Worm (Caenorhabditis elegans) whole organism, mixed stage, embryonic: ENCODE data around the gene pes-23.

Source experiments
- M03D4.4 ChIP-seq: sonication (generic microtip); optimal IDR thresholded peaks from 2 replicates; lab custom pipeline; 2017; ENCODE audit warnings: mild to moderate bottlenecking, missing genetic modification characterization, missing compliant biosample characterization
- bed-3 ChIP-seq: fragments of 200-800 bp; sonication (Bioruptor generic); optimal IDR thresholded peaks from 3 replicates; lab custom pipeline; 2018; ENCODE audit warnings: mild to moderate bottlenecking, missing genetic modification characterization, moderate library complexity, missing compliant biosample characterization
- blmp-1 ChIP-seq: fragments of 150-350 bp; optimal IDR thresholded peaks from 2 replicates; lab custom pipeline; 2014; ENCODE audit warnings: missing biosample characterization, missing genetic modification characterization
- ceh-39 ChIP-seq: fragments of 150-350 bp; optimal IDR thresholded peaks from 2 replicates; lab custom pipeline; 2014; ENCODE audit warnings: missing biosample characterization, missing genetic modification characterization
- ceh-43 ChIP-seq: fragments of 200-800 bp; sonication (Bioruptor generic); optimal IDR thresholded peaks from 2 replicates; lab custom pipeline; 2018; ENCODE audit warnings: mild to moderate bottlenecking, missing genetic modification characterization, moderate library complexity, missing compliant biosample characterization
- ceh-83 ChIP-seq: fragments of 200-800 bp; sonication (Bioruptor generic); optimal IDR thresholded peaks from 2 replicates; lab custom pipeline; 2018; ENCODE audit warnings: mild to moderate bottlenecking, missing genetic modification characterization, missing compliant biosample characterization
- ces-1 ChIP-seq: fragments of 150-350 bp; optimal IDR thresholded peaks from 2 replicates; lab custom pipeline; 2014; ENCODE audit warnings: missing biosample characterization, missing genetic modification reagents, missing genetic modification characterization
- cnd-1 ChIP-seq: fragments of 200-800 bp; sonication (Bioruptor generic); optimal IDR thresholded peaks from 2 replicates; lab custom pipeline; 2018; ENCODE audit warnings: mild to moderate bottlenecking, missing genetic modification characterization, missing compliant biosample characterization
- elt-1 ChIP-seq: sonication (generic microtip); optimal IDR thresholded peaks from 2 replicates; lab custom pipeline; 2017; ENCODE audit warnings: missing genetic modification characterization, mild to moderate bottlenecking, missing compliant biosample characterization, antibody characterized with exemption, moderate library complexity, borderline replicate concordance; ENCODE audit not compliant: insufficient read depth
- flh-1 ChIP-seq: fragments of 200-800 bp; sonication (Bioruptor generic); optimal IDR thresholded peaks from 2 replicates; lab custom pipeline; 2018; ENCODE audit warnings: mild to moderate bottlenecking, missing genetic modification characterization, moderate library complexity, missing compliant biosample characterization
- ham-2 ChIP-seq: fragments of 200-800 bp; sonication (Bioruptor generic); optimal IDR thresholded peaks from 2 replicates; lab custom pipeline; 2018; ENCODE audit warnings: mild to moderate bottlenecking, missing genetic modification characterization, missing compliant biosample characterization
- hlh-1 ChIP-seq: fragments of 150-350 bp; optimal IDR thresholded peaks from 2 replicates; lab custom pipeline; 2014; ENCODE audit warnings: missing biosample characterization, missing genetic modification reagents, missing genetic modification characterization
- lsy-2 ChIP-seq: fragments of 150-350 bp; optimal IDR thresholded peaks from 2 replicates; lab custom pipeline; 2014; ENCODE audit warnings: missing biosample characterization, missing genetic modification characterization
- mep-1 ChIP-seq: fragments of 150-350 bp; optimal IDR thresholded peaks from 2 replicates; lab custom pipeline; 2017; ENCODE audit warnings: missing biosample characterization, missing genetic modification reagents, missing genetic modification characterization, inconsistent platforms
- mls-2 ChIP-seq: sonication (generic microtip); optimal IDR thresholded peaks from 2 replicates; lab custom pipeline; 2016; ENCODE audit warnings: mild to moderate bottlenecking, missing genetic modification characterization, moderate library complexity, missing compliant biosample characterization
- nhr-12 ChIP-seq: fragments of 150-350 bp; optimal IDR thresholded peaks from 2 replicates; lab custom pipeline; 2014; ENCODE audit warnings: missing biosample characterization, missing genetic modification characterization
- nhr-2 ChIP-seq: fragments of 150-350 bp; optimal IDR thresholded peaks from 2 replicates; lab custom pipeline; 2014; ENCODE audit warnings: missing biosample characterization, missing genetic modification characterization
- nhr-237 ChIP-seq: fragments of 150-350 bp; optimal IDR thresholded peaks from 2 replicates; lab custom pipeline; 2014; ENCODE audit warnings: missing biosample characterization, missing genetic modification characterization
- nhr-28 ChIP-seq: fragments of 150-350 bp; optimal IDR thresholded peaks from 2 replicates; lab custom pipeline; 2014; ENCODE audit warnings: missing biosample characterization, missing genetic modification characterization
- pha-4 ChIP-seq: fragments of 150-350 bp; optimal IDR thresholded peaks from 2 replicates; lab custom pipeline; 2018; ENCODE audit warnings: missing biosample characterization, missing genetic modification reagents, missing genetic modification characterization
- snpc-4 ChIP-seq: fragments of 150-350 bp; optimal IDR thresholded peaks from 2 replicates; lab custom pipeline; 2014; ENCODE audit warnings: missing biosample characterization, missing genetic modification characterization
- sptf-1 ChIP-seq: sonication (generic microtip); optimal IDR thresholded peaks from 2 replicates; lab custom pipeline; 2017; ENCODE audit warnings: mild to moderate bottlenecking, missing genetic modification characterization, moderate library complexity, missing compliant biosample characterization
- tbx-8 ChIP-seq: fragments of 200-800 bp; sonication (Bioruptor generic); optimal IDR thresholded peaks from 2 replicates; lab custom pipeline; 2018; ENCODE audit warnings: mild to moderate bottlenecking, missing genetic modification characterization, moderate library complexity, missing compliant biosample characterization
- unc-120 ChIP-seq: sonication (generic microtip); optimal IDR thresholded peaks from 2 replicates; lab custom pipeline; 2017; ENCODE audit warnings: missing genetic modification characterization, missing compliant biosample characterization; ENCODE audit not compliant: poor library complexity, severe bottlenecking
- unc-39 ChIP-seq: fragments of 150-350 bp; optimal IDR thresholded peaks from 2 replicates; lab custom pipeline; 2014; ENCODE audit warnings: missing biosample characterization, missing genetic modification characterization
- unc-62 ChIP-seq: fragments of 150-350 bp; optimal IDR thresholded peaks from 2 replicates; lab custom pipeline; 2014; ENCODE audit warnings: missing biosample characterization, missing genetic modification reagents, missing genetic modification characterization
- zip-8 ChIP-seq: fragments of 150-350 bp; optimal IDR thresholded peaks from 2 replicates; lab custom pipeline; 2014; ENCODE audit warnings: missing biosample characterization, missing genetic modification characterization

pes-23 gene

DNA sequence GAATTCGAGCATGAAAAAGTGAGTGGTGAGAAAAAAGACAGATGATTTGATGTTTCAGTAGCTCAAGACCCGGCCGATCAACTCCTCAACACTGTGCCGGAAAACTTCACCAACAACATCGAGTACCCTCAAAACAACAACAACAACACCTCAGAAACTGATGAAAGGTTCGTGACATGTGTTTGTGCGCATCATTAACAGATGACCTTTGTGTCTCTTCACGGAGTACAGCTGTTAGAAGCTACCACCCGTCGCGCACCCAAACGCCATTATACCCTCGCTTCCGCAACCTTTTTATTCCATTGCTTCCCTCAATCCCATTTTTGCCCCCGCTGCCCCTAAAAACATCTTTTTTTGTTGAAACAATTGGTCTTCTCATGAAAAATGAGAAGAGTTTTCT lies 14.1 kb downstream of the pes-23 start:
- TF ChIP-seq nhr-2 (tag; lab: Kevin White, UChicago) (peak; percentile 11), mep-1 (tag; lab: Kevin White, UChicago) (no peak), nhr-237 (tag; lab: Kevin White, UChicago) (no peak), hlh-1 (tag; lab: Kevin White, UChicago) (peak; percentile 95), unc-39 (tag; lab: Kevin White, UChicago) (no peak), unc-62 (no peak)

DNA sequence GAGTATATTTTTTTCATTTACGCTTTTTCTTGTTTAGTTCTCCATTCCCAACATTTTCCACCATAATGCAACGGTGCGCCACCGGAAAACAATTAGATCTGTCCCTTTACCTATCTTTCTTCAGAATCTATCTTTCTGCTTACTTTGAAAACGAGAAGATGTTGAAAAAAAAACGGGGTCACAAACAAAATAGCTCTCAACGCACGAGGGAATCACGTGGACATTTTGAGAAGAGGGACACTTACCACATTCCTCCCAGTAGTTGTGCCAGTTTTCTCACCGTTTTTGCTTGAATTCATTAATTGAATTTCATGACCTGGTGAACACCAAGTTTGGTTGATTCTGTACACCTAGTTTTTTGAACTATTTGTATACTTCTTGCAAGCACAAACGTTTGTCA lies 15.0 kb downstream of the pes-23 start:
- TF ChIP-seq cnd-1 (tag; lab: Kevin White, UChicago) (no peak), ham-2 (no peak), sptf-1 (tag; lab: Kevin White, UChicago) (no peak), nhr-28 (tag; lab: Kevin White, UChicago) (no peak), ceh-39 (tag; lab: Kevin White, UChicago) (no peak), unc-62 (no peak), flh-1 (no peak), mls-2 (tag; lab: Kevin White, UChicago) (no peak), pha-4 (tag; lab: Kevin White, UChicago) (no peak), blmp-1 (no peak)

DNA sequence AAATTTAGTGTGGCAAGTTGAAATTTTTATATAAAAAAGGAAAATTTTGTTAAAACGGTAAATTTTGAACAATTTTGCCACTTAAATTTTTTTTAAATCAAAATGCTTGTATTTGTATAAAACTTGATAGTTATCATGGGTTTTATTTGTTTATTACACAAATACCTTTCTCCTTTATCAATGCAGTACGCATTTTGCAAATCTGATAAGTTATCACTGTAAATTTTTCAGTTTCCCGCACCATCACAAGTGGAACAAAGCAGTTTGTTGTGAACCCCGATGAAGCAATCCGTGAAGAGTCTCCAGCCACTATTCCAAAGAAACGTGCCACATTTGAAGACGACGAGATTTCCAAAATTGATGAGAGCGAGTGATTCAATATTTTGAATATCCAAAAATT lies 19.0 kb downstream of the pes-23 start:
- no peak for TF ChIP-seq nhr-237 (tag; lab: Kevin White, UChicago)
- TF ChIP-seq bed-3 (GFP tag; lab: Kevin White, UChicago): no peak
- no peak for TF ChIP-seq ceh-83
- TF ChIP-seq nhr-2 (tag; lab: Kevin White, UChicago): no peak
- TF ChIP-seq flh-1: no peak
- TF ChIP-seq pha-4 (tag; lab: Kevin White, UChicago): no peak
- no peak for TF ChIP-seq mep-1 (tag; lab: Kevin White, UChicago)
- TF ChIP-seq elt-1: no peak
- no peak for TF ChIP-seq ham-2
- TF ChIP-seq zip-8 (tag; lab: Kevin White, UChicago): no peak
- no peak for TF ChIP-seq unc-39 (tag; lab: Kevin White, UChicago)
- TF ChIP-seq ceh-43: no peak
- no peak for TF ChIP-seq sptf-1 (tag; lab: Kevin White, UChicago)
- TF ChIP-seq unc-120: no peak
- TF ChIP-seq ceh-39 (tag; lab: Kevin White, UChicago): no peak

DNA sequence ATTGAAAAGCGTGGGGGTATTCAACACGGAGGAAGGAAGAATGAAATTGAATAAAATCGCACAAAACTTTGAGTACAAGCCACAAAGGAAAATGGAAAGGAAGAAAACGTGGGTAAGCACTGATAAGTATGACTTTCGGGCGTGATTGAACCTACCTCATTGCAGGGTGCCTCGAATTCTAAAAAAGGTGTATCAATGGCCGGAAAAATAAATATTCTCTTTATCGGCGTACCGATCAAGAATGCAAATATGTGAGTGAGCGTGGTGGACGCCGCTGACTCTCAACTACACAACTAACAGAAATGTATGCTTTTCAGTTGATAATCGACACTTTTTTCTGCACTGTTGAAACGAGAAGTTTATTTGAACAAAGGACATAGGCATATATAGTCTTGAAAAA lies 23.3 kb downstream of the pes-23 start, which contains the start of gene otpl-3:
Gene otpl-3, minus strand, starts transcription at position 304 of the 400 bp plus-strand sequence.
- no peak for TF ChIP-seq ceh-83
- no peak for TF ChIP-seq lsy-2
- TF ChIP-seq tbx-8: no peak
- TF ChIP-seq zip-8 (tag; lab: Kevin White, UChicago): no peak
- TF ChIP-seq snpc-4 (tag; lab: Kevin White, UChicago): no peak
- no peak for TF ChIP-seq M03D4.4

DNA sequence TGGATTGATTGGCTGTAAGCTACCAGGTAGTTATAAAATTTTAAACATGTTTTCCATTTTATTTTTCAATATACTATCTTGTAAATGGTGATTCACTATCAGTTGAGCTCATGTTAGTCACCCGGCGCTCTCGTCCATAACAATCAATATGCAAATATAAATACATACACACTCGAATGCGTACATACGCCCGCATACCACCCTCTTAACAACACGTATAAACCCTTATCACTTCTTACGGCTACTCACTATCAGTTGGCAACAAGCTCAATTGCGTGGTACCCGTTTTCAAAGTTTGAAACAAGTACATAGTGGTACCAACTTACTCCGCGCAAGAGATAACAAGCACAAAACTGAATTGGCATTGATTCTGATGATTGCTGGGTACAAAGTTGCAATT lies 25.8 kb downstream of the pes-23 start:
- no peak for TF ChIP-seq bed-3 (GFP tag; lab: Kevin White, UChicago)
- peak; percentile 5 for TF ChIP-seq pha-4 (tag; lab: Kevin White, UChicago)

DNA sequence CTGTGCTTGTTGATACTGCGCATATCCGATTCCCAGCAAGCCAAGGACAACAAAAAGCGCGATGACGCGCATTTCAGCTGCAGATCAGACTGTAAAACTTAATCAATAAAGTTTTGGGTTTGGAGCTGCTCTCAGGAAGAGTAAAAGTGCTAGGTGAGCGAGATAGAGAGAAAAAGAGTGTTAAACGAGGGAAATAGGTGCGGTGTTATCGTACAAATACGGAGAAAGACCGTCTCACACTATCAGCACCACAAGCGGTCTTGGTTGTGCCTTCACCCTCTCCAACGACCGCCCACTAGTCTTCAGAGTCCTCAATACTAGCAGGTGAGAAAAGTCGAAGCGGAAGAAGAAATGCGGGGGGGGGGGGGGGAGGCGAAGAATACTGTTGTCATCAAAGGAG lies 27.4 kb downstream of the pes-23 start, which contains the start of gene F14B8.5:
Gene F14B8.5, minus strand, starts transcription at position 127 of the 400 bp plus-strand sequence.
- TF ChIP-seq ceh-83 (peak; percentile 38), nhr-12 (no peak)

DNA sequence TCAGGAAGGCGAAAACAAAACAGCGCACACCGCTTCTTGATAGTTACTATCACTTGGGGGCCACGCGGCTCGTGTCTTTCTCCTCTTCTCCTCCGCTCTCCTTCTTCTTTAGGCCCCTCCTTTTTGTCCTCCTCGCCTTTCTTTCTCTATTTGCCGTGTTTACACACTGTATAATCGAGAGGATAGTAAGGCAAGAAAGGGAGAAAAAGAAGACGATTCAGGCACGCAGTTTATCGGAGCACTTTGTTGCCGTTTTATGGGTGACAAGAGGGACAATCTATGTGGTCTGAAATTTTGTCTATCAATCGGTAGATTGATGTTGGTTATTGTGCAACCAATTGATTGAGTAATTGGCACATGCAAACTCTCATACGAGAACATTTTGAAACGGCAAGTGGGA lies 31.0 kb downstream of the pes-23 start, which contains the start of gene F14B8.6:
Gene F14B8.6, minus strand, starts transcription at position 292 of the 400 bp plus-strand sequence.
- TF ChIP-seq pha-4 (tag; lab: Kevin White, UChicago) (peak; percentile 69), unc-62 (no peak)
- TF ChIP-seq, all 35 proteins: peak for 1

DNA sequence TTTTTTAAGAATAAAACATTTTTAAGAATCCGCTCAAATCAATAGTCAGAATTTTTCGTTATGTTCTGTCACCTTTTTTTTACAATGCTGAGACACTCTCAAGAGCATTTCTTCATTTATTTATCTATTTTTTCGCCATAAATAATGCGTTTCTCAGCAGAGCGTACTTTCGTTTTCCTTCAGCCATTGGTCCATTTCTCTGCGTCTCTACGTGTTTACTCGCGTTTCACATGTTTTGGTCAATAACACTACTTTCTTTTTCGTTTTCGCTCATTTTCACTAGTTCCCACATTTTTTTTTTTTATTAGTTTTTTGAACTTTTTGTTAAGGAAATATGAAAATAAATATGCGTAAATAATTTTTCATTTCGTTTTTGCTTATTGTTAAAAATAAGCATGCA lies 33.3 kb downstream of the pes-23 start:
- TF ChIP-seq lsy-2 (peak; percentile 19), mep-1 (tag; lab: Kevin White, UChicago) (peak; percentile 27), M03D4.4 (no peak), ces-1 (peak; percentile 62), snpc-4 (tag; lab: Kevin White, UChicago) (no peak), pha-4 (tag; lab: Kevin White, UChicago) (peak; percentile 3), blmp-1 (peak; percentile 96)
